Fruit fly (Drosophila melanogaster): Measurements from ENCODE around the gene CG14355.

- TF ChIP-seq ttk (optimal IDR thresholded peaks at IDR 0.05) (no peak), Myc (optimal IDR thresholded peaks at IDR 0.05) (no peak), Sin3A (optimal IDR thresholded peaks at IDR 0.05) (no peak), h (optimal IDR thresholded peaks at IDR 0.05) (no peak), psq (optimal IDR thresholded peaks at IDR 0.05) (no peak), insv (optimal IDR thresholded peaks at IDR 0.05) (no peak)
Observed at dm6 chr3R:14109145-14109544, 42.6 kb downstream of the CG14355 start, which contains the start of gene Or88a.

Data from Kc167 (cell line).